Fruit fly (Drosophila melanogaster) whole organism, embryonic: ENCODE measurements around the gene CG10598.

Source experiments
- Adf1 ChIP-seq: fragments of 200-800 bp; sonication (Bioruptor generic); IDR thresholded peaks from 2 replicates; pipeline ENCODE4 v1.3.6; 2022; ENCODE audit warnings: missing biosample characterization, missing genetic modification characterization
- B-H2 ChIP-seq: fragments of 200-800 bp; sonication (Bioruptor generic); optimal IDR thresholded peaks from 2 replicates; lab custom pipeline; 2018; ENCODE audit warnings: missing biosample characterization, mild to moderate bottlenecking, missing genetic modification characterization
- CG10366 ChIP-seq: fragments of 200-800 bp; sonication (Bioruptor generic); IDR thresholded peaks from 2 replicates; pipeline ENCODE4 v1.3.6; 2022; ENCODE audit warnings: missing biosample characterization, missing genetic modification characterization
- CG12769 ChIP-seq: fragments of 200-800 bp; sonication (Bioruptor generic); optimal IDR thresholded peaks from 2 replicates; lab custom pipeline; 2019; ENCODE audit warnings: missing biosample characterization, mild to moderate bottlenecking, missing genetic modification characterization, moderate library complexity
- CG15269 ChIP-seq: fragments of 200-800 bp; sonication (Bioruptor generic); optimal IDR thresholded peaks from 2 replicates; lab custom pipeline; 2018; ENCODE audit warnings: missing biosample characterization, mild to moderate bottlenecking, missing genetic modification characterization, moderate library complexity
- CG15601 ChIP-seq: fragments of 200-800 bp; sonication (Bioruptor generic); optimal IDR thresholded peaks from 3 replicates; lab custom pipeline; 2019; ENCODE audit warnings: missing biosample characterization, mild to moderate bottlenecking, missing genetic modification characterization, moderate library complexity
- CG16813 ChIP-seq: fragments of 200-800 bp; sonication (Bioruptor generic); IDR thresholded peaks from 3 replicates; pipeline ENCODE4 v1.3.6; 2022; ENCODE audit warnings: missing biosample characterization, missing genetic modification characterization; ENCODE audit not compliant: partially characterized antibody
- CG18599 ChIP-seq: fragments of 200-800 bp; sonication (Bioruptor generic); optimal IDR thresholded peaks from 3 replicates; lab custom pipeline; 2017; ENCODE audit warnings: missing biosample characterization, missing genetic modification characterization, mild to moderate bottlenecking, moderate library complexity, missing genetic modification reagents
- CG2712 ChIP-seq: fragments of 200-800 bp; optimal IDR thresholded peaks from 3 replicates; lab custom pipeline; 2019; ENCODE audit warnings: missing biosample characterization, mild to moderate bottlenecking, missing genetic modification characterization, moderate library complexity
- CG31388 ChIP-seq: fragments of 200-800 bp; sonication (Bioruptor generic); optimal IDR thresholded peaks from 2 replicates; lab custom pipeline; 2016; ENCODE audit warnings: missing biosample characterization, missing genetic modification characterization
- CG34422 ChIP-seq: fragments of 200-800 bp; sonication (Bioruptor generic); IDR thresholded peaks from 3 replicates; pipeline ENCODE4 v1.3.6; 2022; ENCODE audit warnings: missing biosample characterization, missing genetic modification characterization
- CG4820 ChIP-seq: fragments of 200-800 bp; sonication (Bioruptor generic); optimal IDR thresholded peaks from 3 replicates; lab custom pipeline; 2016; ENCODE audit warnings: missing biosample characterization, missing genetic modification characterization
- CG5953 ChIP-seq: fragments of 200-800 bp; sonication (Bioruptor generic); IDR thresholded peaks from 2 replicates; pipeline ENCODE4 v1.3.6; 2022; ENCODE audit warnings: missing biosample characterization, missing genetic modification characterization
- CG6654 ChIP-seq: fragments of 200-800 bp; sonication (Bioruptor generic); optimal IDR thresholded peaks from 2 replicates; lab custom pipeline; 2017; ENCODE audit warnings: missing biosample characterization, mild to moderate bottlenecking, missing genetic modification characterization
- CG7839 ChIP-seq: fragments of 200-800 bp; sonication (Bioruptor generic); optimal IDR thresholded peaks from 3 replicates; lab custom pipeline; 2018; ENCODE audit warnings: missing biosample characterization, mild to moderate bottlenecking, missing genetic modification characterization, moderate library complexity
- CG8388 ChIP-seq: fragments of 200-800 bp; sonication (Bioruptor generic); optimal IDR thresholded peaks from 2 replicates; lab custom pipeline; 2019; ENCODE audit warnings: missing biosample characterization, mild to moderate bottlenecking, missing genetic modification characterization, moderate library complexity
- CG9932 ChIP-seq: fragments of 200-800 bp; sonication (Bioruptor generic); IDR thresholded peaks from 2 replicates; pipeline ENCODE4 v1.3.6; 2022; ENCODE audit warnings: missing biosample characterization, missing genetic modification characterization
- Chrac-16 ChIP-seq: fragments of 200-800 bp; sonication (Bioruptor generic); optimal IDR thresholded peaks from 3 replicates; lab custom pipeline; 2016; ENCODE audit warnings: missing biosample characterization, missing genetic modification characterization
- Dfd ChIP-seq, 2 experiments: fragments of >200 bp; optimal IDR thresholded peaks; 2 replicates each; lab custom pipeline; 2017; ENCODE audit warnings: missing biosample characterization in 2 of 2, missing genetic modification characterization in 2 of 2
- Dp ChIP-seq: fragments of 200-800 bp; sonication (Bioruptor generic); optimal IDR thresholded peaks from 2 replicates; lab custom pipeline; 2018; ENCODE audit warnings: missing biosample characterization, mild to moderate bottlenecking, missing genetic modification characterization, moderate library complexity
- Fer3 ChIP-seq: fragments of 200-800 bp; sonication (Bioruptor generic); optimal IDR thresholded peaks from 2 replicates; lab custom pipeline; 2018; ENCODE audit warnings: missing biosample characterization, mild to moderate bottlenecking, missing genetic modification characterization, moderate library complexity
- Hr78 ChIP-seq, 2 experiments: fragments of 200-800 bp in 1 of 2; fragments of >200 bp in 1 of 2; sonication (Bioruptor generic) in 1 of 2; optimal IDR thresholded peaks; 2 replicates each; lab custom pipeline; 2017 to 2019; ENCODE audit warnings: missing biosample characterization in 2 of 2, missing genetic modification characterization in 2 of 2, mild to moderate bottlenecking in 1 of 2, moderate library complexity in 1 of 2
- Nf-YC ChIP-seq: fragments of 200-800 bp; optimal IDR thresholded peaks from 3 replicates; lab custom pipeline; 2019; ENCODE audit warnings: missing biosample characterization, mild to moderate bottlenecking, missing genetic modification characterization, moderate library complexity
- Ptx1 ChIP-seq: fragments of 200-800 bp; sonication (Bioruptor generic); IDR thresholded peaks from 2 replicates; pipeline ENCODE4 v1.3.6; 2022; ENCODE audit warnings: missing biosample characterization, missing genetic modification characterization
- Rx ChIP-seq: fragments of 200-800 bp; sonication (Bioruptor generic); IDR thresholded peaks from 2 replicates; pipeline ENCODE4 v1.3.6; 2022; ENCODE audit warnings: missing biosample characterization, missing genetic modification characterization
- Scr ChIP-seq: fragments of 200-800 bp; sonication (Bioruptor generic); IDR thresholded peaks from 2 replicates; pipeline ENCODE4 v1.3.6; 2022; ENCODE audit warnings: missing biosample characterization, missing genetic modification characterization; ENCODE audit not compliant: partially characterized antibody
- Sox102F ChIP-seq: fragments of 200-800 bp; sonication (Bioruptor generic); optimal IDR thresholded peaks from 2 replicates; lab custom pipeline; 2018; ENCODE audit warnings: missing biosample characterization, mild to moderate bottlenecking, missing genetic modification characterization, moderate library complexity
- Stat92E ChIP-seq, 3 experiments: fragments of >200 bp in 2 of 3; fragments of 200-800 bp in 1 of 3; sonication (Bioruptor generic) in 1 of 3; optimal IDR thresholded peaks; 2 replicates each; lab custom pipeline; 2017 to 2019; ENCODE audit warnings: missing biosample characterization in 3 of 3, missing genetic modification characterization in 3 of 3, mild to moderate bottlenecking in 1 of 3, moderate library complexity in 1 of 3
- TFAM ChIP-seq: fragments of 200-800 bp; sonication (Bioruptor generic); optimal IDR thresholded peaks from 2 replicates; lab custom pipeline; 2017; ENCODE audit warnings: missing biosample characterization, missing genetic modification characterization, inconsistent platforms
- ase ChIP-seq: fragments of 200-800 bp; sonication (Bioruptor generic); IDR thresholded peaks from 3 replicates; pipeline ENCODE4 v1.3.6; 2022; ENCODE audit warnings: missing biosample characterization, missing genetic modification characterization
- bowl ChIP-seq: fragments of 200-800 bp; sonication (Bioruptor generic); IDR thresholded peaks from 2 replicates; pipeline ENCODE4 v1.3.6; 2022; ENCODE audit warnings: missing biosample characterization, missing genetic modification characterization
- btn ChIP-seq: fragments of 200-800 bp; sonication (Bioruptor generic); optimal IDR thresholded peaks from 2 replicates; lab custom pipeline; 2016; ENCODE audit warnings: missing biosample characterization, missing genetic modification characterization
- chif ChIP-seq, 2 experiments: fragments of 200-800 bp; sonication (Bioruptor generic); optimal IDR thresholded peaks; 3 replicates each; lab custom pipeline; 2016; ENCODE audit warnings: missing biosample characterization in 2 of 2, missing genetic modification characterization in 2 of 2
- chinmo ChIP-seq: fragments of 200-800 bp; sonication (Bioruptor generic); IDR thresholded peaks from 4 replicates; pipeline ENCODE4 v1.3.6; 2022; ENCODE audit warnings: missing biosample characterization, missing genetic modification characterization; ENCODE audit not compliant: partially characterized antibody
- dati ChIP-seq: fragments of 200-800 bp; sonication (Bioruptor generic); IDR thresholded peaks from 2 replicates; pipeline ENCODE4 v1.3.6; 2022; ENCODE audit warnings: missing biosample characterization, missing genetic modification characterization
- dmrt99B ChIP-seq: fragments of 200-800 bp; sonication (Bioruptor generic); optimal IDR thresholded peaks from 2 replicates; lab custom pipeline; 2018; ENCODE audit warnings: missing biosample characterization, mild to moderate bottlenecking, missing genetic modification characterization, moderate library complexity
- ewg ChIP-seq: fragments of 200-800 bp; sonication (Bioruptor generic); optimal IDR thresholded peaks from 3 replicates; lab custom pipeline; 2017; ENCODE audit warnings: mild to moderate bottlenecking, missing biosample characterization, missing genetic modification reagents, missing genetic modification characterization
- gem ChIP-seq: fragments of 200-800 bp; sonication (Bioruptor generic); optimal IDR thresholded peaks from 2 replicates; lab custom pipeline; 2019; ENCODE audit warnings: missing biosample characterization, mild to moderate bottlenecking, missing genetic modification characterization, moderate library complexity
- gfzf ChIP-seq: fragments of 200-800 bp; sonication (Bioruptor generic); optimal IDR thresholded peaks from 2 replicates; lab custom pipeline; 2016; ENCODE audit warnings: missing biosample characterization, mild to moderate bottlenecking, missing genetic modification characterization, moderate library complexity
- jigr1 ChIP-seq: fragments of 200-800 bp; sonication (Bioruptor generic); IDR thresholded peaks from 3 replicates; pipeline ENCODE4 v1.3.6; 2022; ENCODE audit warnings: missing biosample characterization, missing genetic modification characterization
- pzg ChIP-seq: fragments of 200-800 bp; sonication (Bioruptor generic); optimal IDR thresholded peaks from 3 replicates; lab custom pipeline; 2018; ENCODE audit warnings: missing biosample characterization, mild to moderate bottlenecking, missing genetic modification characterization, moderate library complexity
- ranshi ChIP-seq: fragments of 200-800 bp; sonication (Bioruptor generic); IDR thresholded peaks from 2 replicates; pipeline ENCODE4 v1.3.6; 2022; ENCODE audit warnings: missing biosample characterization, missing genetic modification characterization
- salm ChIP-seq: fragments of 200-800 bp; sonication (Bioruptor generic); optimal IDR thresholded peaks from 2 replicates; lab custom pipeline; 2018; ENCODE audit warnings: missing biosample characterization, mild to moderate bottlenecking, missing genetic modification characterization
- sc ChIP-seq, 3 experiments: fragments of >200 bp in 2 of 3; fragments of 200-800 bp in 1 of 3; sonication (Bioruptor generic) in 1 of 3; optimal IDR thresholded peaks; 2 replicates in 2 of 3; 3 replicates in 1 of 3; lab custom pipeline; 2017; ENCODE audit warnings: mild to moderate bottlenecking in 1 of 3, missing biosample characterization in 1 of 3, missing genetic modification characterization in 1 of 3, missing genetic modification reagents in 1 of 3
- sim ChIP-seq: fragments of 200-800 bp; sonication (Bioruptor generic); IDR thresholded peaks from 2 replicates; pipeline ENCODE4 v1.3.6; 2022; ENCODE audit warnings: missing biosample characterization, missing genetic modification characterization
- vnd ChIP-seq: fragments of 200-800 bp; sonication (Bioruptor generic); IDR thresholded peaks from 3 replicates; pipeline ENCODE4 v1.3.6; 2022; ENCODE audit warnings: missing biosample characterization, missing genetic modification characterization; ENCODE audit not compliant: partially characterized antibody

The CG10598 gene

DNA sequence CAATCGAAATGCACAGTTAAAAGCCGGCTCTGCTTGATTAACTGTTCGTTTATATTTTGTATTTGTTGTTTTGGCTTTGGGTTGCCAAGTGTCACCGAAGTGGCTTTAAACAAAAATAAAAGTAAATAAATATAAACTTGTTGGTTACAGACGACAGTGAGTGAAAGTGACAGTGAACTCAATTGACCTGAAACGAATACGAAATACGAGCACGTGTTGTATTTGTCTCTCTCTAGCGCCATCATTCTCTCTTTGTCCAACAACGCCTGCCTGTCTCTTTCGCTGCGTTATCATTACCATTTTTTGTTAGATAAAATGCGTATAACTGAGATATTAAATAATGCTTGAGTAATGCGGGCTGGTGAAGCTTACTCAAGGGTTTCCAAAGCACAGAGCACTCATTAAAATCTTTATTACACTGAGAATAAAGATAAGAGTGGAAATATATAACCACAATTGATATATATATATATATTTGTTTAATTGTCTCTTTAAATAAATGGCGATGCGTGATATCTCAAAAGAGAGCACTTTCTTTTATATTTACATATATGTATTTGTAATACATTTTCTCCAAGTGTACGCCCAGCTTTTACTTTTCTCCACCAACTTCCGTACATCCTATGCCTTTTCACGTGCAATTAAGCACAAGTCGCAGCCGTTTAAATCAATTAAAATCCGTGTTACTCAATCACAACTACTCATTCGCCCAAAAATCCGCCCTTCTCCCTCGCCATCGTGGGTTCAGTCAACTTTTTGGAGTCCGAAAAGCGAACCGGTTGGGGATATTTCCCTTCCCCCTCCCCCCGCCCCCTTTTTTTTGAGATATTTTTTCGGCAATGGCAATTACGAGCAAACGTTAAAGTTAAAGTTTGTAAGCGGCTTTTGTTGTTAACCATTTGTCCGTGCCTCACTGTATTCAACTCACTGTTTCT is 45.1 kb downstream of the CG10598 start (continued):
- TF ChIP-seq Scr: no peak
- TF ChIP-seq gem (tag; lab: Kevin White, UChicago): peak; percentile 59
- TF ChIP-seq sc (optimal IDR thresholded peaks at IDR 0.05; lab: Kevin White, UChicago): no peak
- no peak for TF ChIP-seq sc (GFP tag; optimal IDR thresholded peaks at IDR 0.05; lab: Kevin White, UChicago)
- TF ChIP-seq pzg (GFP tag; lab: Kevin White, UChicago): no peak
- no peak for TF ChIP-seq CG4820
- peak; percentile 22 for TF ChIP-seq CG8388
- peak; percentile 16 for TF ChIP-seq CG15269
- TF ChIP-seq TFAM (GFP tag; lab: Kevin White, UChicago): no peak
- TF ChIP-seq Nf-YC (tag; lab: Kevin White, UChicago): peak; percentile 9
- no peak for TF ChIP-seq btn (GFP tag; lab: Kevin White, UChicago)
- TF ChIP-seq Sox102F (GFP tag; lab: Kevin White, UChicago): peak; percentile 48
- TF ChIP-seq Adf1 (GFP tag; lab: Robert Waterston, UW): no peak
- TF ChIP-seq Ptx1 (GFP tag; lab: Robert Waterston, UW): 0 out of 2 replicates have a peak, but pooled peaks have one; percentile 27
- TF ChIP-seq sim (GFP tag; lab: Robert Waterston, UW): no peak
- TF ChIP-seq CG7839 (tag; lab: Kevin White, UChicago): peak; percentile 34
- no peak; the same call in 2 of the 3 replicates for TF ChIP-seq CG34422
- no peak for TF ChIP-seq CG5953 (GFP tag; lab: Robert Waterston, UW)
- TF ChIP-seq Hr78 (GFP tag; optimal IDR thresholded peaks at IDR 0.05; lab: Kevin White, UChicago): peak in 1 of 2 experiments; percentile 52
- TF ChIP-seq CG12769 (tag; lab: Kevin White, UChicago): peak; percentile 4
- peak; percentile 22 for TF ChIP-seq CG18599 (GFP tag; lab: Kevin White, UChicago)
- no peak for TF ChIP-seq CG31388 (GFP tag; lab: Kevin White, UChicago)
- TF ChIP-seq chinmo: 0 out of 4 replicates have a peak, but pooled peaks have one; percentile 27
- peak; percentile 23 for TF ChIP-seq Fer3 (tag; lab: Kevin White, UChicago)
- no peak for TF ChIP-seq jigr1 (GFP tag; lab: Robert Waterston, UW)
- TF ChIP-seq Chrac-16 (GFP tag; lab: Kevin White, UChicago): no peak
- TF ChIP-seq CG6654 (GFP tag; lab: Kevin White, UChicago): no peak
- TF ChIP-seq ranshi (GFP tag; lab: Robert Waterston, UW): peak; percentile 31; the same call in 1 of the 2 replicates
- no peak for TF ChIP-seq Stat92E (GFP tag; optimal IDR thresholded peaks at IDR 0.05; lab: Kevin White, UChicago)
- TF ChIP-seq CG10366: 0 out of 2 replicates have a peak, but pooled peaks have one; percentile 7
- no peak for TF ChIP-seq Rx (GFP tag; lab: Robert Waterston, UW)
- no peak for TF ChIP-seq chif (GFP tag; optimal IDR thresholded peaks at IDR 0.05; lab: Kevin White, UChicago)
- peak; percentile 4 for TF ChIP-seq CG15601 (tag; lab: Kevin White, UChicago)
- no peak for TF ChIP-seq vnd (GFP tag; lab: Robert Waterston, UW)
- TF ChIP-seq ewg: no peak
- TF ChIP-seq CG16813: no peak
- no peak for TF ChIP-seq gfzf (GFP tag; lab: Kevin White, UChicago)
- TF ChIP-seq dmrt99B (tag; lab: Kevin White, UChicago): peak; percentile 47
- TF ChIP-seq ase: no peak
- TF ChIP-seq salm (tag; lab: Kevin White, UChicago): no peak
- TF ChIP-seq CG2712 (tag; lab: Kevin White, UChicago): peak; percentile 57
- TF ChIP-seq CG9932 (GFP tag; lab: Robert Waterston, UW): no peak
- no peak for TF ChIP-seq bowl (GFP tag; lab: Robert Waterston, UW)
- TF ChIP-seq B-H2: no peak
- TF ChIP-seq dati (GFP tag; lab: Robert Waterston, UW): no peak
- no peak for TF ChIP-seq Dp (GFP tag; lab: Kevin White, UChicago)
- TF ChIP-seq Dfd (GFP tag; optimal IDR thresholded peaks at IDR 0.05; lab: Kevin White, UChicago): no peak
